Fruit fly (Drosophila melanogaster) whole organism, prepupa: ENCODE measurements around the gene skd.

ENCODE experiments used
- Blimp-1 ChIP-seq: fragments of 200-800 bp; sonication (Bioruptor generic); optimal IDR thresholded peaks from 3 replicates; lab custom pipeline; 2017; ENCODE audit warnings: missing biosample characterization, missing genetic modification characterization, mild to moderate bottlenecking, moderate library complexity, missing genetic modification reagents
- CG10631 ChIP-seq: fragments of 200-800 bp; sonication (Bioruptor generic); optimal IDR thresholded peaks from 2 replicates; lab custom pipeline; 2016; ENCODE audit warnings: missing biosample characterization, missing genetic modification characterization
- CG11762 ChIP-seq: fragments of 200-800 bp; sonication (Bioruptor generic); optimal IDR thresholded peaks from 3 replicates; lab custom pipeline; 2016; ENCODE audit warnings: missing biosample characterization, missing genetic modification characterization; ENCODE audit not compliant: insufficient read depth
- CG15336 ChIP-seq: fragments of 200-800 bp; sonication (Bioruptor generic); IDR thresholded peaks from 2 replicates; pipeline ENCODE4 v1.3.6; 2022; ENCODE audit warnings: missing biosample characterization, missing genetic modification characterization
- CG1621 ChIP-seq: fragments of 200-800 bp; sonication (Bioruptor generic); optimal IDR thresholded peaks from 3 replicates; lab custom pipeline; 2018; ENCODE audit warnings: missing biosample characterization, mild to moderate bottlenecking, missing genetic modification characterization
- CG16779 ChIP-seq: fragments of 200-800 bp; sonication (Bioruptor generic); optimal IDR thresholded peaks from 3 replicates; lab custom pipeline; 2017; ENCODE audit warnings: missing biosample characterization, mild to moderate bottlenecking, missing genetic modification characterization
- CG3032 ChIP-seq: fragments of 200-800 bp; optimal IDR thresholded peaks from 2 replicates; lab custom pipeline; 2019; ENCODE audit warnings: missing biosample characterization, mild to moderate bottlenecking, missing genetic modification characterization, moderate library complexity
- CG31627 ChIP-seq: fragments of 200-800 bp; sonication (Bioruptor generic); optimal IDR thresholded peaks from 3 replicates; lab custom pipeline; 2016; ENCODE audit warnings: missing biosample characterization, missing genetic modification characterization
- CG32006 ChIP-seq: fragments of 200-800 bp; sonication (Bioruptor generic); optimal IDR thresholded peaks from 3 replicates; lab custom pipeline; 2017; ENCODE audit warnings: missing biosample characterization, mild to moderate bottlenecking, missing genetic modification characterization
- CG34406 ChIP-seq: fragments of 200-800 bp; sonication (Bioruptor generic); optimal IDR thresholded peaks from 3 replicates; lab custom pipeline; 2016; ENCODE audit warnings: missing biosample characterization, missing genetic modification characterization
- CG3919 ChIP-seq: fragments of 200-800 bp; sonication (Bioruptor generic); optimal IDR thresholded peaks from 3 replicates; lab custom pipeline; 2016; ENCODE audit warnings: missing biosample characterization, missing genetic modification characterization
- CG4318 ChIP-seq: fragments of 200-800 bp; sonication (Bioruptor generic); optimal IDR thresholded peaks from 3 replicates; lab custom pipeline; 2017; ENCODE audit warnings: missing biosample characterization, mild to moderate bottlenecking, missing genetic modification characterization
- CG6792 ChIP-seq: fragments of 200-800 bp; sonication (Bioruptor generic); optimal IDR thresholded peaks from 3 replicates; lab custom pipeline; 2016; ENCODE audit warnings: missing biosample characterization, missing genetic modification characterization
- CG6808 ChIP-seq: fragments of 200-800 bp; sonication (Bioruptor generic); optimal IDR thresholded peaks from 3 replicates; lab custom pipeline; 2017; ENCODE audit warnings: missing biosample characterization, missing genetic modification characterization, mild to moderate bottlenecking, moderate library complexity, missing genetic modification reagents
- CG6854 ChIP-seq: fragments of 200-800 bp; sonication (Bioruptor generic); optimal IDR thresholded peaks from 2 replicates; lab custom pipeline; 2017; ENCODE audit warnings: missing biosample characterization, mild to moderate bottlenecking, missing genetic modification characterization
- CG7368 ChIP-seq: fragments of 200-800 bp; sonication (Bioruptor generic); optimal IDR thresholded peaks from 3 replicates; lab custom pipeline; 2016; ENCODE audit warnings: missing biosample characterization, missing genetic modification characterization
- CG8119 ChIP-seq: fragments of 200-800 bp; sonication (Bioruptor generic); IDR thresholded peaks from 3 replicates; pipeline ENCODE4 v1.3.6; 2022; ENCODE audit warnings: missing biosample characterization, missing genetic modification characterization
- CG8632 ChIP-seq: fragments of 200-800 bp; sonication (Bioruptor generic); optimal IDR thresholded peaks from 3 replicates; lab custom pipeline; 2016; ENCODE audit warnings: missing biosample characterization, missing genetic modification characterization
- CG9139 ChIP-seq: fragments of 200-800 bp; sonication (Bioruptor generic); optimal IDR thresholded peaks from 3 replicates; lab custom pipeline; 2017; ENCODE audit warnings: missing biosample characterization, mild to moderate bottlenecking, missing genetic modification characterization
- Eip75B ChIP-seq: fragments of 200-800 bp; sonication (Bioruptor generic); optimal IDR thresholded peaks from 3 replicates; lab custom pipeline; 2016; ENCODE audit warnings: missing biosample characterization, missing genetic modification characterization
- Eip78C ChIP-seq: fragments of 200-800 bp; sonication (Bioruptor generic); peaks from one replicate; lab custom pipeline; 2016; ENCODE audit warnings: missing biosample characterization, missing genetic modification characterization
- Ets21C ChIP-seq: fragments of 200-800 bp; sonication (Bioruptor generic); optimal IDR thresholded peaks from 3 replicates; lab custom pipeline; 2016; ENCODE audit warnings: missing biosample characterization, missing genetic modification characterization
- Ets96B ChIP-seq: fragments of 200-800 bp; optimal IDR thresholded peaks from 2 replicates; lab custom pipeline; 2019; ENCODE audit warnings: missing biosample characterization, mild to moderate bottlenecking, missing genetic modification characterization, moderate library complexity
- Hr38 ChIP-seq: sonication (Bioruptor generic); optimal IDR thresholded peaks from 2 replicates; lab custom pipeline; 2016; ENCODE audit warnings: missing biosample characterization, missing genetic modification characterization
- Hr39 ChIP-seq: fragments of 200-800 bp; sonication (Bioruptor generic); optimal IDR thresholded peaks from 2 replicates; lab custom pipeline; 2016; ENCODE audit warnings: missing biosample characterization, missing genetic modification characterization
- Hr4 ChIP-seq: fragments of 200-800 bp; sonication (Bioruptor generic); optimal IDR thresholded peaks from 3 replicates; lab custom pipeline; 2016; ENCODE audit warnings: missing biosample characterization, missing genetic modification characterization
- Lpt ChIP-seq: fragments of 200-800 bp; sonication (Bioruptor generic); optimal IDR thresholded peaks from 3 replicates; lab custom pipeline; 2016; ENCODE audit warnings: missing biosample characterization, missing genetic modification characterization
- Met ChIP-seq: fragments of 200-800 bp; sonication (Bioruptor generic); optimal IDR thresholded peaks from 3 replicates; lab custom pipeline; 2016; ENCODE audit warnings: missing biosample characterization, missing genetic modification characterization
- OdsH ChIP-seq: fragments of 200-800 bp; sonication (Bioruptor generic); optimal IDR thresholded peaks from 3 replicates; lab custom pipeline; 2016; ENCODE audit warnings: missing biosample characterization, missing genetic modification characterization
- Smox ChIP-seq: fragments of 200-800 bp; sonication (Bioruptor generic); optimal IDR thresholded peaks from 3 replicates; lab custom pipeline; 2016; ENCODE audit warnings: missing biosample characterization, missing genetic modification characterization
- Sox102F ChIP-seq: fragments of 200-800 bp; sonication (Bioruptor generic); optimal IDR thresholded peaks from 2 replicates; lab custom pipeline; 2016; ENCODE audit warnings: missing biosample characterization, mild to moderate bottlenecking, missing genetic modification characterization
- Sox14 ChIP-seq: fragments of 200-800 bp; sonication (Bioruptor generic); optimal IDR thresholded peaks from 3 replicates; lab custom pipeline; 2016; ENCODE audit warnings: missing biosample characterization, missing genetic modification characterization
- Sox15 ChIP-seq: fragments of 200-800 bp; sonication (Bioruptor generic); optimal IDR thresholded peaks from 3 replicates; lab custom pipeline; 2016; ENCODE audit warnings: missing biosample characterization, missing genetic modification characterization
- achi ChIP-seq: fragments of 200-800 bp; sonication (Bioruptor generic); optimal IDR thresholded peaks from 3 replicates; lab custom pipeline; 2016; ENCODE audit warnings: missing biosample characterization, missing genetic modification characterization
- acj6 ChIP-seq: fragments of 200-800 bp; sonication (Bioruptor generic); optimal IDR thresholded peaks from 3 replicates; lab custom pipeline; 2016; ENCODE audit warnings: missing biosample characterization, missing genetic modification characterization
- cyc ChIP-seq: fragments of 200-800 bp; sonication (Bioruptor generic); optimal IDR thresholded peaks from 3 replicates; lab custom pipeline; 2016; ENCODE audit warnings: missing biosample characterization, missing genetic modification characterization
- dsx ChIP-seq: fragments of 200-800 bp; optimal IDR thresholded peaks from 3 replicates; lab custom pipeline; 2019; ENCODE audit warnings: missing biosample characterization, mild to moderate bottlenecking, missing genetic modification characterization, moderate library complexity; ENCODE audit not compliant: poor library complexity, severe bottlenecking
- eg ChIP-seq: fragments of 200-800 bp; sonication (Bioruptor generic); IDR thresholded peaks from 3 replicates; pipeline ENCODE4 v1.3.6; 2022; ENCODE audit warnings: missing biosample characterization, missing genetic modification characterization
- fd59A ChIP-seq: fragments of 200-800 bp; sonication (Bioruptor generic); optimal IDR thresholded peaks from 2 replicates; lab custom pipeline; 2017; ENCODE audit warnings: missing biosample characterization, mild to moderate bottlenecking, missing genetic modification characterization, missing genetic modification reagents
- fkh ChIP-seq: fragments of 200-800 bp; sonication (Bioruptor generic); optimal IDR thresholded peaks from 3 replicates; lab custom pipeline; 2017; ENCODE audit warnings: missing biosample characterization, mild to moderate bottlenecking, missing genetic modification characterization, moderate library complexity
- net ChIP-seq: fragments of 200-800 bp; sonication (Bioruptor generic); optimal IDR thresholded peaks from 3 replicates; lab custom pipeline; 2016; ENCODE audit warnings: missing biosample characterization, missing genetic modification characterization
- pdm3 ChIP-seq: fragments of 200-800 bp; sonication (Bioruptor generic); optimal IDR thresholded peaks from 3 replicates; lab custom pipeline; 2016; ENCODE audit warnings: missing biosample characterization, missing genetic modification characterization
- salr ChIP-seq, 2 experiments: fragments of 200-800 bp; sonication (Bioruptor generic); optimal IDR thresholded peaks; 3 replicates each; lab custom pipeline; 2016 to 2018; ENCODE audit warnings: missing biosample characterization in 2 of 2, missing genetic modification characterization in 2 of 2, mild to moderate bottlenecking in 1 of 2
- ss ChIP-seq, 2 experiments: fragments of 200-800 bp; sonication (Bioruptor generic); optimal IDR thresholded peaks; 2 replicates in 1 of 2; 3 replicates in 1 of 2; lab custom pipeline; 2017 to 2018; ENCODE audit warnings: mild to moderate bottlenecking in 2 of 2, missing biosample characterization in 2 of 2, missing genetic modification characterization in 2 of 2, moderate library complexity in 1 of 2
- svp ChIP-seq: fragments of 200-800 bp; sonication (Bioruptor generic); peaks from one replicate; lab custom pipeline; 2016; ENCODE audit warnings: missing biosample characterization, missing genetic modification characterization

The skd gene

DNA sequence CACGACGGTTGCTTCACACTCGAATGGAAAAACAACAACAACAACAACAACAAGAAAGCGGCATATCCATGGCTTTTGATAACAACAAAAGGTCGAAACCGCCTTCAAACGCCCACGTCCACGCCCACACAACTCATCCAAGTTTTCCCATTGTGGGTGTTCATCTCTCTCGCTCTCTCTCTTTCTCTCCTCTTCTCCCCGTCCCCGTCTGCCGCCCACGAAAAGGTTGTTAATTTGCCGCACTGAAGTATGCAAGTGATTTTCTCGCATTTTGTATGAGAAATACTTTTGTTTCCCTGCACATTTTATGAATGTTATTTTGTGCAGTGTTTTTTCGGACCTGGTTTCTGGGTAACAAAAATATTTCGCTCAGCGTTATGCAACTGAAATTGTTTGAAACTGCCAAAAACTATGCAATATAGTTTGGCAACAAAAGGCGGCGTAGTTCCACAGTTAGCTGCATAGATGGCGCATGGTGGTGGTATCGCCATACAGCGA, 22.2 kb upstream of the skd start (continued):
- peak; percentile 34 for TF ChIP-seq CG31627
- peak; percentile 79 for TF ChIP-seq Eip78C
- peak; percentile 61 for TF ChIP-seq Sox14 (GFP tag; lab: Kevin White, UChicago)
- no peak for TF ChIP-seq Sox15 (GFP tag; lab: Kevin White, UChicago)
- peak; percentile 56 for TF ChIP-seq net (GFP tag; lab: Kevin White, UChicago)
- TF ChIP-seq, all 60 proteins: peak for 20

DNA sequence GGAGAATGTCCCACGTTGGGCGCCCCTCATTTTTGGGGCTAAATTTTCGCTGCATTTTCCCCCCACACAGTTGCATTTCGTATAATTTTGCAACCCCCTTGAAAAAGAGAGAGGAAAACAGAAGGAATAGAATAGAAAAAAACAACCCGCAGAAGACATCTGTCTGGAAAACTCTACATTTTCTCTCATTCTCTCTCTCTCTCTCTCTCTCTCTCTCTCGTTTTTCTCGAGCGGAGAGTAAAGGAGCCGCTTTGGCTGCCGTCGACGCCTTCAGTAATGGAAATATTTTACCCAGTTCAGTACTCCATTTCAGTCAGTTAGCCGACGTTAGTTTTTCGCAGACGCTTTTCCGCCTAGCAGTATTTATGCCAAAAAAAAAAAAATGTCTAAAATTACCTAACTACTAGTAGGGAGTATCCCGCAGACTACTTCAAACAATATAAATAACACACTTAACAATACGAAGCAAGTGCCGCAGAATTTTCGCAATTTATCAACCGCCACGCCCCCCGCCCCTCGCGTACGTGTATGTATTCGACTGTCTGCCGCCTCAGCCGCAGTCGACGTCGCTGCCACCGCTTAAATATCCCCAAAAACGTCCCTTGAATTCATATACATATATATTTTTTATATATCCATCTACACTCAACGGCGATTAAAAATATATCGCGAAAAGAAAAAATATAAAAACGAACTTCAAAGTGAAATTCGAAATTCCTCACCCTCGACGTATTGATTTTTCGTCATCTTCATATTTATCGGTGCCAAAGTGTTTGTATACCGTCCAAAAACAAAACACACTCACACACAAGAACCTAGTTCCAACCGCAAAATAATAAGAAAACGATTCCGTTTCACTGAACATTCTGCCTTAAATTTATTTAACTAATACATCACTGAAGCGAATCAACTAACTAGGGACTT, 20.8 kb upstream of the skd start:
- TF ChIP-seq cyc: no peak
- TF ChIP-seq Eip78C: peak; percentile 68

DNA sequence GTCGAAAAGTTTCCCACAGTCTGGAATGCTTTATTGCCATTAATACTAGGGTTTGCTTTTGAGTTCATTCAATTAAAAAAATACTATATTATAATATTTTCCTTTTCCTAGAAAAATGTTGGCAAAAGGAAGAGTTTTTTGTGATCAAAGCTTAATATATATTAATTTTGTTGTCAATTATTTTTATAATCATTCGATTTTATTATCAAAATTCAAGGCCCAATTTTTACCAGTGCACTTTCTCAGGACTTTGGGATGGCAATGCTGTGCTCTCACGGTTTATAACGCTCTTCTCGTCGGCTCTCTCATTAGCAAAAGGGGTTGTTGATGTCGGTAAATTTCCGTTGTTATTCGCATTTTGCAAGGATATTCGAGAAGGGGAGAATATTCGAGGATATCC, 19.8 kb upstream of the skd start:
- TF ChIP-seq CG32006 (GFP tag; lab: Kevin White, UChicago) (peak; percentile 53), OdsH (peak; percentile 21), CG4318 (GFP tag; lab: Kevin White, UChicago) (no peak), dsx (GFP tag; lab: Kevin White, UChicago) (peak; percentile 23), CG3032 (tag; lab: Kevin White, UChicago) (peak; percentile 41), Met (GFP tag; lab: Kevin White, UChicago) (no peak), CG8632 (GFP tag; lab: Kevin White, UChicago) (peak; percentile 29), achi (GFP tag; lab: Kevin White, UChicago) (peak; percentile 22), Ets96B (tag; lab: Kevin White, UChicago) (peak; percentile 45), CG15336 (GFP tag; lab: Robert Waterston, UW) (peak; percentile 39; the same call in 1 of the 2 replicates), CG9139 (GFP tag; lab: Kevin White, UChicago) (no peak), CG16779 (no peak), Smox (peak; percentile 18), Blimp-1 (no peak), Sox15 (GFP tag; lab: Kevin White, UChicago) (no peak), CG3919 (GFP tag; lab: Kevin White, UChicago) (peak; percentile 24), eg (peak; percentile 60; the same call in 1 of the 3 replicates), Hr39 (GFP tag; lab: Kevin White, UChicago) (no peak), fd59A (no peak), pdm3 (GFP tag; lab: Kevin White, UChicago) (no peak), salr (GFP tag; optimal IDR thresholded peaks at IDR 0.05; lab: Kevin White, UChicago) (no peak), svp (GFP tag; lab: Kevin White, UChicago) (peak; percentile 51), CG6792 (GFP tag; lab: Kevin White, UChicago) (peak; percentile 7), CG6808 (GFP tag; lab: Kevin White, UChicago) (no peak), Lpt (GFP tag; lab: Kevin White, UChicago) (no peak), Hr38 (no peak), CG6854 (GFP tag; lab: Kevin White, UChicago) (no peak), Eip75B (no peak), Sox102F (GFP tag; lab: Kevin White, UChicago) (no peak), CG11762 (GFP tag; lab: Kevin White, UChicago) (no peak), CG8119 (GFP tag; lab: Robert Waterston, UW) (peak; percentile 44; the same call in 1 of the 3 replicates), CG34406 (GFP tag; lab: Kevin White, UChicago) (peak; percentile 18), Sox14 (GFP tag; lab: Kevin White, UChicago) (no peak), CG1621 (tag; lab: Kevin White, UChicago) (no peak), CG31627 (no peak), fkh (GFP tag; lab: Kevin White, UChicago) (no peak), ss (GFP tag; optimal IDR thresholded peaks at IDR 0.05; lab: Kevin White, UChicago) (no peak), Ets21C (no peak), CG7368 (GFP tag; lab: Kevin White, UChicago) (no peak), CG10631 (GFP tag; lab: Kevin White, UChicago) (peak; percentile 30), Hr4 (peak; percentile 22), acj6 (peak; percentile 18)
